Worm (Caenorhabditis elegans) whole organism, L3 larva: ENCODE measurements around the gene ugt-40.

Source experiments
- R02D3.7 ChIP-seq: fragments of 150-350 bp; optimal IDR thresholded peaks from 2 replicates; lab custom pipeline; 2014; ENCODE audit warnings: missing biosample characterization, missing genetic modification characterization
- aly-2 ChIP-seq: fragments of 150-350 bp; optimal IDR thresholded peaks from 2 replicates; lab custom pipeline; 2014; ENCODE audit warnings: missing biosample characterization, missing genetic modification characterization
- ama-1 ChIP-seq: fragments of 150-350 bp; optimal IDR thresholded peaks from 2 replicates; lab custom pipeline; 2018
- egl-5 ChIP-seq: fragments of 150-350 bp; optimal IDR thresholded peaks from 2 replicates; lab custom pipeline; 2017; ENCODE audit warnings: missing biosample characterization, missing genetic modification reagents, missing genetic modification characterization, inconsistent platforms
- fkh-10 ChIP-seq: sonication (generic microtip); optimal IDR thresholded peaks from 2 replicates; lab custom pipeline; 2017; ENCODE audit warnings: missing biosample characterization, missing genetic modification reagents, missing genetic modification characterization
- fkh-2 ChIP-seq: fragments of 150-350 bp; optimal IDR thresholded peaks from 2 replicates; lab custom pipeline; 2014; ENCODE audit warnings: missing biosample characterization, missing genetic modification reagents, missing genetic modification characterization
- hmg-11 ChIP-seq: sonication (generic microtip); optimal IDR thresholded peaks from 2 replicates; lab custom pipeline; 2016; ENCODE audit warnings: missing genetic modification characterization, missing compliant biosample characterization
- nhr-11 ChIP-seq: fragments of 150-350 bp; optimal IDR thresholded peaks from 2 replicates; lab custom pipeline; 2014; ENCODE audit warnings: missing biosample characterization, missing genetic modification characterization
- nhr-25 ChIP-seq: sonication (generic microtip); optimal IDR thresholded peaks from 2 replicates; lab custom pipeline; 2017; ENCODE audit warnings: missing biosample characterization, missing genetic modification characterization
- nhr-76 ChIP-seq: fragments of 150-350 bp; sonication (generic microtip); optimal IDR thresholded peaks from 5 replicates; lab custom pipeline; 2014; ENCODE audit warnings: missing biosample characterization, missing genetic modification characterization
- nhr-77 ChIP-seq: fragments of 150-350 bp; optimal IDR thresholded peaks from 2 replicates; lab custom pipeline; 2014; ENCODE audit warnings: missing biosample characterization, missing genetic modification characterization
- zag-1 ChIP-seq: fragments of 150-350 bp; optimal IDR thresholded peaks from 2 replicates; lab custom pipeline; 2014; ENCODE audit warnings: missing biosample characterization, missing genetic modification characterization

- TF ChIP-seq nhr-11 (no peak), fkh-2 (tag; lab: Kevin White, UChicago) (no peak), R02D3.7 (no peak), nhr-77 (tag; lab: Kevin White, UChicago) (no peak), ama-1 (lab: Kevin White, UChicago) (no peak), egl-5 (no peak), hmg-11 (tag; lab: Kevin White, UChicago) (no peak), fkh-10 (no peak), zag-1 (no peak), aly-2 (no peak), nhr-76 (tag; lab: Kevin White, UChicago) (no peak), nhr-25 (tag; lab: Kevin White, UChicago) (no peak)
These were observed 21.6 kb downstream of the ugt-40 start, which contains the start of gene srx-34 for ce11 chrV:7120168-7120567.
